Worm (Caenorhabditis elegans) whole organism, L1 larva: Measurements from ENCODE around the gene unc-86.

Experiments
- mep-1 ChIP-seq: fragments of 150-350 bp; optimal IDR thresholded peaks from 2 replicates; lab custom pipeline; 2014; ENCODE audit warnings: missing biosample characterization, missing genetic modification characterization
- zag-1 ChIP-seq: fragments of 150-350 bp; optimal IDR thresholded peaks from 2 replicates; lab custom pipeline; 2014; ENCODE audit warnings: missing biosample characterization, missing genetic modification characterization

DNA sequence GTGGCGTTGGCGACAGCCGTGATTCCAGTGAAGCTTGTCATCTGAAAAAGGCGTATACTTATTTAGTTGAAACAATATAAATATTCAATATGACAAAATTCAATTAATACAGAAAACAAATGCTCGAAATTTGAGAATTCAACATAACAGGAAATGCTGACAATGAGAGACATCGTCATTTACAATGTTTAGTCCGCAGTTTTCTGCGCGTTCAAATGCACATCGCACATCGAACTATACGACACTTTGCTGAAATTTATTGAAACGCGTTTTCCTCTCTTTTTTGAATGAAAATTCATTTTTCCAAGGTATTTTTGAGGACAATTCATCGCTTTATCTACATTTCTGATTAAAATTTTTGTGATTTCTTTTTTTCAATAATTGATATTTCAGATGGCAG, 27.9 kb upstream of the unc-86 start, which contains the start of the genes pbs-6 and cids-1:
- no peak for TF ChIP-seq mep-1 (tag; lab: Kevin White, UChicago)
- no peak for TF ChIP-seq zag-1 (tag; lab: Kevin White, UChicago)
